Worm (Caenorhabditis elegans) whole organism, late embryonic: ENCODE data around the gene Y50D4A.10.
"Not testable (repeated sequence)": the region's sequence is repeated elsewhere in the genome, so short reads cannot be mapped to it uniquely, and the experiment has no call there.

ENCODE experiments used
- C08G9.2 ChIP-seq: sonication (generic microtip); optimal IDR thresholded peaks from 2 replicates; lab custom pipeline; 2016; ENCODE audit warnings: mild to moderate bottlenecking, missing genetic modification characterization, moderate library complexity, missing compliant biosample characterization
- C38D4.7 ChIP-seq: fragments of 200-800 bp; sonication (Bioruptor generic); optimal IDR thresholded peaks from 2 replicates; lab custom pipeline; 2018; ENCODE audit warnings: mild to moderate bottlenecking, missing genetic modification characterization, moderate library complexity, missing compliant biosample characterization
- F13H6.1 ChIP-seq: sonication (generic microtip); optimal IDR thresholded peaks from 2 replicates; lab custom pipeline; 2016; ENCODE audit warnings: missing genetic modification characterization, missing compliant biosample characterization
- ahr-1 ChIP-seq: sonication (generic microtip); optimal IDR thresholded peaks from 2 replicates; lab custom pipeline; 2016; ENCODE audit warnings: missing genetic modification characterization, missing compliant biosample characterization
- ceh-14 ChIP-seq: sonication (generic microtip); optimal IDR thresholded peaks from 2 replicates; lab custom pipeline; 2016; ENCODE audit warnings: missing genotype, missing genetic modification characterization, missing compliant biosample characterization
- ceh-18 ChIP-seq: sonication (generic microtip); optimal IDR thresholded peaks from 2 replicates; lab custom pipeline; 2016; ENCODE audit warnings: missing genetic modification characterization, missing compliant biosample characterization
- ceh-19 ChIP-seq: fragments of 200-800 bp; sonication (Bioruptor generic); optimal IDR thresholded peaks from 2 replicates; lab custom pipeline; 2018; ENCODE audit warnings: mild to moderate bottlenecking, missing genetic modification characterization, missing compliant biosample characterization
- ceh-2 ChIP-seq: sonication (generic microtip); optimal IDR thresholded peaks from 2 replicates; lab custom pipeline; 2016; ENCODE audit warnings: missing genotype, missing genetic modification characterization, missing compliant biosample characterization
- ceh-22 ChIP-seq: sonication (generic microtip); optimal IDR thresholded peaks from 2 replicates; lab custom pipeline; 2017; ENCODE audit warnings: missing biosample characterization, missing genetic modification characterization
- ceh-30 ChIP-seq: fragments of 150-350 bp; optimal IDR thresholded peaks from 2 replicates; lab custom pipeline; 2014; ENCODE audit warnings: missing biosample characterization, missing genetic modification characterization
- ceh-31 ChIP-seq: sonication (generic microtip); optimal IDR thresholded peaks from 2 replicates; lab custom pipeline; 2016; ENCODE audit warnings: missing genetic modification characterization, missing compliant biosample characterization
- ceh-34 ChIP-seq: sonication (generic microtip); optimal IDR thresholded peaks from 2 replicates; lab custom pipeline; 2016; ENCODE audit warnings: mild to moderate bottlenecking, missing genetic modification characterization, missing compliant biosample characterization
- ceh-45 ChIP-seq: fragments of 200-800 bp; sonication (Bioruptor generic); IDR thresholded peaks from 2 replicates; pipeline ENCODE4 v1.3.6; 2022; ENCODE audit warnings: missing genetic modification reagents, missing genetic modification characterization, missing compliant biosample characterization
- ceh-48 ChIP-seq: sonication (generic microtip); optimal IDR thresholded peaks from 2 replicates; lab custom pipeline; 2016; ENCODE audit warnings: missing genetic modification characterization, inconsistent platforms, missing compliant biosample characterization
- ceh-6 ChIP-seq: fragments of 200-800 bp; sonication (Bioruptor generic); optimal IDR thresholded peaks from 2 replicates; lab custom pipeline; 2018; ENCODE audit warnings: mild to moderate bottlenecking, missing genetic modification characterization, missing compliant biosample characterization
- dmd-4 ChIP-seq: sonication (generic microtip); optimal IDR thresholded peaks from 2 replicates; lab custom pipeline; 2016; ENCODE audit warnings: borderline replicate concordance, missing genetic modification characterization, missing compliant biosample characterization
- elt-2 ChIP-seq: sonication (generic microtip); optimal IDR thresholded peaks from 2 replicates; lab custom pipeline; 2016; ENCODE audit warnings: missing genetic modification reagents, missing genetic modification characterization, missing compliant biosample characterization
- ets-4 ChIP-seq: sonication (generic microtip); optimal IDR thresholded peaks from 2 replicates; lab custom pipeline; 2016; ENCODE audit warnings: missing genetic modification characterization, missing compliant biosample characterization
- fax-1 ChIP-seq: sonication (generic microtip); optimal IDR thresholded peaks from 2 replicates; lab custom pipeline; 2016; ENCODE audit warnings: missing genotype, missing genetic modification characterization, missing compliant biosample characterization
- fkh-6 ChIP-seq: sonication (generic microtip); optimal IDR thresholded peaks from 2 replicates; lab custom pipeline; 2016; ENCODE audit warnings: missing genetic modification characterization, missing compliant biosample characterization
- gmeb-2 ChIP-seq: sonication (generic microtip); optimal IDR thresholded peaks from 2 replicates; lab custom pipeline; 2016; ENCODE audit warnings: missing genetic modification characterization, inconsistent platforms, missing compliant biosample characterization
- hlh-13 ChIP-seq: fragments of 200-800 bp; sonication (Bioruptor generic); optimal IDR thresholded peaks from 2 replicates; lab custom pipeline; 2018; ENCODE audit warnings: mild to moderate bottlenecking, missing genetic modification characterization, missing compliant biosample characterization
- hlh-30 ChIP-seq: sonication (generic microtip); optimal IDR thresholded peaks from 2 replicates; lab custom pipeline; 2017; ENCODE audit warnings: antibody characterized with exemption, missing genetic modification characterization, missing compliant biosample characterization; ENCODE audit not compliant: insufficient read depth
- hlh-6 ChIP-seq: sonication (generic microtip); optimal IDR thresholded peaks from 2 replicates; lab custom pipeline; 2016; ENCODE audit warnings: missing genotype, missing genetic modification characterization, missing compliant biosample characterization
- hlh-8 ChIP-seq: sonication (generic microtip); optimal IDR thresholded peaks from 2 replicates; lab custom pipeline; 2016; ENCODE audit warnings: missing genotype, missing genetic modification characterization, missing compliant biosample characterization
- lim-6 ChIP-seq: sonication (generic microtip); optimal IDR thresholded peaks from 2 replicates; lab custom pipeline; 2016; ENCODE audit warnings: missing genetic modification characterization, missing compliant biosample characterization
- mec-3 ChIP-seq: sonication (generic microtip); optimal IDR thresholded peaks from 2 replicates; lab custom pipeline; 2016; ENCODE audit warnings: borderline replicate concordance, missing genetic modification characterization, missing compliant biosample characterization
- nhr-232 ChIP-seq: sonication (generic microtip); optimal IDR thresholded peaks from 2 replicates; lab custom pipeline; 2016; ENCODE audit warnings: missing genetic modification characterization, missing compliant biosample characterization
- odd-2 ChIP-seq: sonication (generic microtip); optimal IDR thresholded peaks from 2 replicates; lab custom pipeline; 2017; ENCODE audit warnings: antibody characterized with exemption, mild to moderate bottlenecking, missing genetic modification characterization, missing compliant biosample characterization
- pag-3 ChIP-seq: sonication (generic microtip); optimal IDR thresholded peaks from 2 replicates; lab custom pipeline; 2016; ENCODE audit warnings: missing compliant biosample characterization, missing genetic modification characterization, borderline replicate concordance
- pat-9 ChIP-seq: fragments of 200-800 bp; sonication (Bioruptor generic); optimal IDR thresholded peaks from 2 replicates; lab custom pipeline; 2018; ENCODE audit warnings: mild to moderate bottlenecking, missing genetic modification characterization, moderate library complexity, missing compliant biosample characterization
- pqm-1 ChIP-seq: sonication (generic microtip); optimal IDR thresholded peaks from 2 replicates; lab custom pipeline; 2016; ENCODE audit warnings: missing genetic modification characterization, missing compliant biosample characterization
- ref-2 ChIP-seq: sonication (generic microtip); optimal IDR thresholded peaks from 2 replicates; lab custom pipeline; 2016; ENCODE audit warnings: missing genetic modification characterization, missing compliant biosample characterization
- rnt-1 ChIP-seq: sonication (generic microtip); optimal IDR thresholded peaks from 2 replicates; lab custom pipeline; 2016; ENCODE audit warnings: missing genetic modification characterization, missing compliant biosample characterization
- syd-9 ChIP-seq: sonication (generic microtip); optimal IDR thresholded peaks from 2 replicates; lab custom pipeline; 2016; ENCODE audit warnings: mild to moderate bottlenecking, missing genetic modification characterization, moderate library complexity, missing compliant biosample characterization
- tbx-2 ChIP-seq: sonication (generic microtip); optimal IDR thresholded peaks from 2 replicates; lab custom pipeline; 2016; ENCODE audit warnings: missing genetic modification characterization, missing compliant biosample characterization
- tbx-7 ChIP-seq: sonication (generic microtip); optimal IDR thresholded peaks from 2 replicates; lab custom pipeline; 2016; ENCODE audit warnings: missing genotype, missing genetic modification characterization, missing compliant biosample characterization
- unc-3 ChIP-seq, 2 experiments: fragments of 200-800 bp in 1 of 2; sonication (Bioruptor generic) in 1 of 2; sonication (generic microtip) in 1 of 2; conservative IDR thresholded peaks in 1 of 2; optimal IDR thresholded peaks in 1 of 2; 2 replicates each; pipeline versions ENCODE4 v1.3.6 to Lab custom; 2016 to 2022; ENCODE audit warnings: missing compliant biosample characterization in 2 of 2, missing genetic modification characterization in 2 of 2, missing genetic modification reagents in 1 of 2
- unc-42 ChIP-seq: sonication (generic microtip); optimal IDR thresholded peaks from 2 replicates; lab custom pipeline; 2016; ENCODE audit warnings: missing genotype, missing genetic modification characterization, missing compliant biosample characterization
- unc-86 ChIP-seq: sonication (generic microtip); optimal IDR thresholded peaks from 2 replicates; lab custom pipeline; 2016; ENCODE audit warnings: missing genetic modification characterization, missing compliant biosample characterization
- zip-5 ChIP-seq: sonication (generic microtip); optimal IDR thresholded peaks from 2 replicates; lab custom pipeline; 2016; ENCODE audit warnings: missing genetic modification characterization, missing compliant biosample characterization

Gene Y50D4A.10

ce11 chrV:1206971-1207370 is 13.4 kb downstream of the Y50D4A.10 start, which contains the start of gene Y50D4A.5:
Y50D4A.5 (plus strand) TSS chrV:1207307.
- no peak for TF ChIP-seq ceh-18
- peak; percentile 78 for TF ChIP-seq unc-42
- no peak for TF ChIP-seq hlh-13 (GFP tag; lab: Kevin White, UChicago)
- no peak for TF ChIP-seq ceh-30 (tag; lab: Kevin White, UChicago)
- TF ChIP-seq odd-2 (tag; lab: Kevin White, UChicago), result no peak
- no peak for TF ChIP-seq ahr-1
- peak; percentile 18 for TF ChIP-seq ceh-14 (tag; lab: Kevin White, UChicago)
- no peak for TF ChIP-seq ceh-48 (tag; lab: Kevin White, UChicago)
- no peak for TF ChIP-seq C38D4.7 (GFP tag; lab: Kevin White, UChicago)
- TF ChIP-seq pat-9 (tag; lab: Kevin White, UChicago), result no peak

ce11 chrV:1201717-1202116 is 18.6 kb downstream of the Y50D4A.10 start:
- TF ChIP-seq ref-2 (no peak), ceh-14 (tag; lab: Kevin White, UChicago) (no peak), pqm-1 (tag; lab: Kevin White, UChicago) (no peak), nhr-232 (tag; lab: Kevin White, UChicago) (no peak), F13H6.1 (tag; lab: Kevin White, UChicago) (no peak), ceh-45 (no peak), ceh-30 (tag; lab: Kevin White, UChicago) (no peak), ceh-22 (tag; lab: Kevin White, UChicago) (no peak)

- TF ChIP-seq mec-3 (no peak), hlh-30 (tag; lab: Kevin White, UChicago) (no peak), pqm-1 (tag; lab: Kevin White, UChicago) (no peak)
These were observed 21.0 kb downstream of the Y50D4A.10 start, which contains the start of gene Y50D4A.6 for ce11 chrV:1199219-1199889. Y50D4A.6 (minus strand) TSS chrV:1199269.

ce11 chrV:1197064-1197724 is 23.2 kb downstream of the Y50D4A.10 start:
- TF ChIP-seq ceh-6, result peak; percentile 29
- TF ChIP-seq tbx-2 (tag; lab: Kevin White, UChicago), result peak; percentile 86
- TF ChIP-seq hlh-6 (tag; lab: Kevin White, UChicago), result peak; percentile 68
- peak; percentile 89 for TF ChIP-seq ref-2
- peak; percentile 86 for TF ChIP-seq ets-4 (tag; lab: Kevin White, UChicago)
- TF ChIP-seq pqm-1 (tag; lab: Kevin White, UChicago), result peak; percentile 20
- peak; percentile 86 for TF ChIP-seq fax-1
- peak; percentile 84 for TF ChIP-seq rnt-1 (tag; lab: Kevin White, UChicago)
- peak; percentile 22 for TF ChIP-seq fkh-6 (tag; lab: Kevin White, UChicago)
- TF ChIP-seq ceh-18, result peak; percentile 67
- TF ChIP-seq mec-3, result peak; percentile 86
- TF ChIP-seq dmd-4 (tag; lab: Kevin White, UChicago), result peak; percentile 83
- peak; percentile 93 for TF ChIP-seq C08G9.2 (tag; lab: Kevin White, UChicago)
- TF ChIP-seq hlh-8 (tag; lab: Kevin White, UChicago), result peak; percentile 62
- TF ChIP-seq ceh-31 (tag; lab: Kevin White, UChicago), result peak; percentile 99
- TF ChIP-seq lim-6 (tag; lab: Kevin White, UChicago), result peak; percentile 84
- peak; percentile 63 for TF ChIP-seq zip-5
- TF ChIP-seq unc-42, result peak; percentile 64
- peak; percentile 65 for TF ChIP-seq syd-9 (tag; lab: Kevin White, UChicago)
- peak; percentile 81 for TF ChIP-seq tbx-7
- peak; percentile 81 for TF ChIP-seq F13H6.1 (tag; lab: Kevin White, UChicago)
- peak; percentile 29 for TF ChIP-seq elt-2 (tag; lab: Kevin White, UChicago)
- peak; percentile 30 for TF ChIP-seq ceh-19 (GFP tag; lab: Kevin White, UChicago)
- peak; percentile 59 for TF ChIP-seq unc-3 (GFP tag; conservative IDR thresholded peaks at IDR 0.05; lab: Robert Waterston, UW)
- TF ChIP-seq unc-3 (tag; optimal IDR thresholded peaks at IDR 0.05; lab: Kevin White, UChicago), result not testable (repeated sequence)
- peak; percentile 36 for TF ChIP-seq unc-86 (tag; lab: Kevin White, UChicago)
- peak; percentile 19 for TF ChIP-seq ahr-1
- peak; percentile 85 for TF ChIP-seq ceh-2
- peak; percentile 33 for TF ChIP-seq gmeb-2 (tag; lab: Kevin White, UChicago)
- peak; percentile 83 for TF ChIP-seq ceh-34 (tag; lab: Kevin White, UChicago)
- TF ChIP-seq ceh-14 (tag; lab: Kevin White, UChicago), result peak; percentile 92
- TF ChIP-seq pag-3 (tag; lab: Kevin White, UChicago), result peak; percentile 80
